Fruit fly (Drosophila melanogaster) S2 (cell line): Measurements from ENCODE around the gene CG12992.

Source experiments
- CG8478 ChIP-seq: fragments of >200 bp; optimal IDR thresholded peaks from 2 replicates; lab custom pipeline; 2018
- CTCF ChIP-seq, 2 experiments: fragments of >200 bp; optimal IDR thresholded peaks; 2 replicates each; lab custom pipeline; 2018

- TF ChIP-seq CTCF (optimal IDR thresholded peaks at IDR 0.05; lab: Kevin White, UChicago) = no peak
- TF ChIP-seq CG8478 = no peak
Observed at dm6 chrX:17636001-17636400, 47.3 kb downstream of the CG12992 start, which contains the start of the genes CG8289 and CG5800.
